Worm (Caenorhabditis elegans) whole organism, L4/young adult: ENCODE measurements around the gene F21A3.11.

ENCODE experiments used
- W03F9.2 ChIP-seq: fragments of 150-350 bp; optimal IDR thresholded peaks from 2 replicates; lab custom pipeline; 2014; ENCODE audit warnings: missing biosample characterization, missing genetic modification characterization
- dao-5 ChIP-seq: sonication (generic microtip); optimal IDR thresholded peaks from 2 replicates; lab custom pipeline; 2016; ENCODE audit warnings: missing genotype, missing genetic modification characterization, moderate library complexity, missing compliant biosample characterization
- him-1 ChIP-seq: sonication (generic microtip); optimal IDR thresholded peaks from 2 replicates; lab custom pipeline; 2016; ENCODE audit warnings: missing genotype, missing genetic modification reagents, missing genetic modification characterization, missing compliant biosample characterization

- TF ChIP-seq W03F9.2 (tag; lab: Kevin White, UChicago) (no peak), dao-5 (no peak), him-1 (no peak)
Measured at ce11 chrV:15516476-15516875, 16.5 kb downstream of the F21A3.11 start.
